Fruit fly (Drosophila melanogaster) whole organism, embryonic: Measurements from ENCODE around the gene CG31551.

ENCODE experiments used
- Bteb2 ChIP-seq: fragments of 200-800 bp; sonication (Bioruptor generic); optimal IDR thresholded peaks from 2 replicates; lab custom pipeline; 2016; ENCODE audit warnings: missing biosample characterization, missing genetic modification characterization
- CG1024 ChIP-seq: fragments of 200-800 bp; sonication (Bioruptor generic); IDR thresholded peaks from 2 replicates; pipeline ENCODE4 v1.3.6; 2022; ENCODE audit warnings: missing biosample characterization, missing genetic modification characterization
- CG11085 ChIP-seq: fragments of 200-800 bp; sonication (Bioruptor generic); IDR thresholded peaks from 2 replicates; pipeline ENCODE4 v1.3.6; 2022; ENCODE audit warnings: missing biosample characterization, missing genetic modification characterization
- CG11695 ChIP-seq: fragments of 200-800 bp; sonication (Bioruptor generic); IDR thresholded peaks from 3 replicates; pipeline ENCODE4 v1.3.6; 2022; ENCODE audit warnings: missing biosample characterization, missing genetic modification characterization
- CG12219 ChIP-seq: fragments of 200-800 bp; sonication (Bioruptor generic); optimal IDR thresholded peaks from 3 replicates; lab custom pipeline; 2018; ENCODE audit warnings: missing biosample characterization, mild to moderate bottlenecking, missing genetic modification characterization
- CG12299 ChIP-seq: fragments of 200-800 bp; sonication (Bioruptor generic); optimal IDR thresholded peaks from 2 replicates; lab custom pipeline; 2018; ENCODE audit warnings: missing biosample characterization, mild to moderate bottlenecking, missing genetic modification characterization
- CG1233 ChIP-seq: fragments of 200-800 bp; sonication (Bioruptor generic); optimal IDR thresholded peaks from 4 replicates; lab custom pipeline; 2018; ENCODE audit warnings: missing biosample characterization, mild to moderate bottlenecking, missing genetic modification characterization
- CG16779 ChIP-seq: fragments of 200-800 bp; sonication (Bioruptor generic); IDR thresholded peaks from 2 replicates; pipeline ENCODE4 v1.3.6; 2022; ENCODE audit warnings: missing biosample characterization, missing genetic modification characterization
- CG16815 ChIP-seq: fragments of 200-800 bp; sonication (Bioruptor generic); optimal IDR thresholded peaks from 3 replicates; lab custom pipeline; 2017; ENCODE audit warnings: missing biosample characterization, mild to moderate bottlenecking, missing genetic modification characterization
- CG17612 ChIP-seq: fragments of 200-800 bp; sonication (Bioruptor generic); IDR thresholded peaks from 2 replicates; pipeline ENCODE4 v1.3.6; 2022; ENCODE audit warnings: missing biosample characterization, missing genetic modification characterization
- CG18476 ChIP-seq: fragments of 200-800 bp; sonication (Bioruptor generic); optimal IDR thresholded peaks from 2 replicates; lab custom pipeline; 2016; ENCODE audit warnings: missing biosample characterization, mild to moderate bottlenecking, missing genetic modification characterization
- CG4707 ChIP-seq: fragments of 200-800 bp; sonication (Bioruptor generic); optimal IDR thresholded peaks from 2 replicates; lab custom pipeline; 2018; ENCODE audit warnings: missing biosample characterization, mild to moderate bottlenecking, missing genetic modification characterization, moderate library complexity
- CG6765 ChIP-seq: fragments of 200-800 bp; sonication (Bioruptor generic); optimal IDR thresholded peaks from 3 replicates; lab custom pipeline; 2017; ENCODE audit warnings: missing biosample characterization, mild to moderate bottlenecking, missing genetic modification characterization
- CG7745 ChIP-seq: fragments of 200-800 bp; sonication (Bioruptor generic); optimal IDR thresholded peaks from 2 replicates; lab custom pipeline; 2018; ENCODE audit warnings: missing biosample characterization, mild to moderate bottlenecking, missing genetic modification characterization, moderate library complexity
- CG9727 ChIP-seq: fragments of 200-800 bp; sonication (Bioruptor generic); optimal IDR thresholded peaks from 3 replicates; lab custom pipeline; 2017; ENCODE audit warnings: missing biosample characterization, mild to moderate bottlenecking, missing genetic modification characterization
- CHES-1-like ChIP-seq: fragments of 200-800 bp; sonication (Bioruptor generic); optimal IDR thresholded peaks from 2 replicates; lab custom pipeline; 2016; ENCODE audit warnings: missing biosample characterization, missing genetic modification characterization
- Dfd ChIP-seq, 2 experiments: fragments of >200 bp; optimal IDR thresholded peaks; 2 replicates each; lab custom pipeline; 2017; ENCODE audit warnings: missing biosample characterization in 2 of 2, missing genetic modification characterization in 2 of 2
- Lhr ChIP-seq: fragments of 200-800 bp; sonication (Bioruptor generic); optimal IDR thresholded peaks from 3 replicates; lab custom pipeline; 2017; ENCODE audit warnings: mild to moderate bottlenecking, missing biosample characterization, missing genetic modification reagents, missing genetic modification characterization
- Lpt ChIP-seq: fragments of >200 bp; optimal IDR thresholded peaks from 2 replicates; lab custom pipeline; 2018; ENCODE audit warnings: missing biosample characterization, missing genetic modification characterization
- MTF-1 ChIP-seq: fragments of 200-800 bp; sonication (Bioruptor generic); optimal IDR thresholded peaks from 2 replicates; lab custom pipeline; 2018; ENCODE audit warnings: missing biosample characterization, mild to moderate bottlenecking, missing genetic modification characterization, borderline replicate concordance
- Med ChIP-seq: fragments of 200-800 bp; sonication (Bioruptor generic); peaks from one replicate; lab custom pipeline; 2016; ENCODE audit warnings: missing biosample characterization, missing genetic modification characterization, mild to moderate bottlenecking, inconsistent platforms, moderate library complexity
- Neu2 ChIP-seq: fragments of 200-800 bp; sonication (Bioruptor generic); optimal IDR thresholded peaks from 3 replicates; lab custom pipeline; 2016; ENCODE audit warnings: missing biosample characterization, missing genetic modification characterization, borderline replicate concordance
- Nf-YC ChIP-seq: fragments of 200-800 bp; optimal IDR thresholded peaks from 3 replicates; lab custom pipeline; 2019; ENCODE audit warnings: missing biosample characterization, mild to moderate bottlenecking, missing genetic modification characterization, moderate library complexity
- Optix ChIP-seq: fragments of 200-800 bp; sonication (Bioruptor generic); IDR thresholded peaks from 3 replicates; pipeline ENCODE4 v1.3.6; 2022; ENCODE audit warnings: missing biosample characterization, missing genetic modification characterization
- PHDP ChIP-seq: fragments of 200-800 bp; sonication (Bioruptor generic); optimal IDR thresholded peaks from 3 replicates; lab custom pipeline; 2018; ENCODE audit warnings: missing biosample characterization, mild to moderate bottlenecking, missing genetic modification characterization, moderate library complexity
- Rx ChIP-seq: fragments of 200-800 bp; sonication (Bioruptor generic); IDR thresholded peaks from 2 replicates; pipeline ENCODE4 v1.3.6; 2022; ENCODE audit warnings: missing biosample characterization, missing genetic modification characterization
- amos ChIP-seq: fragments of 200-800 bp; sonication (Bioruptor generic); IDR thresholded peaks from 2 replicates; pipeline ENCODE4 v1.3.6; 2022; ENCODE audit warnings: missing biosample characterization, missing genetic modification characterization; ENCODE audit not compliant: partially characterized antibody
- az2 ChIP-seq: fragments of 200-800 bp; sonication (Bioruptor generic); optimal IDR thresholded peaks from 3 replicates; lab custom pipeline; 2016; ENCODE audit warnings: missing biosample characterization, missing genetic modification characterization
- bcd ChIP-seq: fragments of 200-800 bp; sonication (Bioruptor generic); optimal IDR thresholded peaks from 2 replicates; lab custom pipeline; 2017; ENCODE audit warnings: missing biosample characterization, mild to moderate bottlenecking, missing genetic modification characterization
- ci ChIP-seq: fragments of 200-800 bp; sonication (Bioruptor generic); IDR thresholded peaks from 3 replicates; pipeline ENCODE4 v1.3.6; 2022; ENCODE audit warnings: missing biosample characterization, missing genetic modification characterization
- crp ChIP-seq, 2 experiments: fragments of 200-800 bp; sonication (Bioruptor generic); optimal IDR thresholded peaks; 2 replicates in 1 of 2; 3 replicates in 1 of 2; lab custom pipeline; 2017; ENCODE audit warnings: missing biosample characterization in 2 of 2, missing genetic modification characterization in 2 of 2, mild to moderate bottlenecking in 1 of 2, moderate library complexity in 1 of 2
- da ChIP-seq: fragments of 200-800 bp; sonication (Bioruptor generic); optimal IDR thresholded peaks from 2 replicates; lab custom pipeline; 2016; ENCODE audit warnings: missing biosample characterization, missing genetic modification characterization
- ftz-f1 ChIP-seq: fragments of 200-800 bp; sonication (Bioruptor generic); optimal IDR thresholded peaks from 2 replicates; lab custom pipeline; 2016; ENCODE audit warnings: missing biosample characterization, missing genetic modification characterization
- gsb-n ChIP-seq: fragments of 200-800 bp; sonication (Bioruptor generic); optimal IDR thresholded peaks from 3 replicates; lab custom pipeline; 2018; ENCODE audit warnings: missing biosample characterization, mild to moderate bottlenecking, missing genetic modification characterization
- h ChIP-seq: fragments of >200 bp; optimal IDR thresholded peaks from 2 replicates; lab custom pipeline; 2017
- ken ChIP-seq: fragments of 200-800 bp; sonication (Bioruptor generic); IDR thresholded peaks from 3 replicates; pipeline ENCODE4 v1.3.6; 2022; ENCODE audit warnings: missing biosample characterization, missing genetic modification characterization
- luna ChIP-seq: fragments of 200-800 bp; sonication (Bioruptor generic); optimal IDR thresholded peaks from 2 replicates; lab custom pipeline; 2016; ENCODE audit warnings: missing biosample characterization, missing genetic modification characterization
- mirr ChIP-seq: fragments of 200-800 bp; sonication (Bioruptor generic); optimal IDR thresholded peaks from 3 replicates; lab custom pipeline; 2018; ENCODE audit warnings: missing biosample characterization, mild to moderate bottlenecking, missing genetic modification characterization
- org-1 ChIP-seq: fragments of 200-800 bp; sonication (Bioruptor generic); optimal IDR thresholded peaks from 2 replicates; lab custom pipeline; 2017; ENCODE audit warnings: missing biosample characterization, missing genetic modification characterization
- pros ChIP-seq: fragments of 200-800 bp; sonication (Bioruptor generic); optimal IDR thresholded peaks from 3 replicates; lab custom pipeline; 2019; ENCODE audit warnings: missing biosample characterization, mild to moderate bottlenecking, missing genetic modification characterization, moderate library complexity
- ranshi ChIP-seq: fragments of 200-800 bp; sonication (Bioruptor generic); IDR thresholded peaks from 2 replicates; pipeline ENCODE4 v1.3.6; 2022; ENCODE audit warnings: missing biosample characterization, missing genetic modification characterization
- ro ChIP-seq: fragments of 200-800 bp; sonication (Bioruptor generic); IDR thresholded peaks from 2 replicates; pipeline ENCODE4 v1.3.6; 2022; ENCODE audit warnings: missing biosample characterization, missing genetic modification characterization
- sc ChIP-seq, 3 experiments: fragments of >200 bp in 2 of 3; fragments of 200-800 bp in 1 of 3; sonication (Bioruptor generic) in 1 of 3; optimal IDR thresholded peaks; 2 replicates in 2 of 3; 3 replicates in 1 of 3; lab custom pipeline; 2017; ENCODE audit warnings: mild to moderate bottlenecking in 1 of 3, missing biosample characterization in 1 of 3, missing genetic modification characterization in 1 of 3, missing genetic modification reagents in 1 of 3
- shn ChIP-seq: fragments of 200-800 bp; sonication (Bioruptor generic); optimal IDR thresholded peaks from 3 replicates; lab custom pipeline; 2016; ENCODE audit warnings: missing biosample characterization, missing genetic modification characterization
- tll ChIP-seq, 2 experiments: fragments of 200-800 bp in 1 of 2; fragments of >200 bp in 1 of 2; sonication (Bioruptor generic) in 1 of 2; optimal IDR thresholded peaks; 2 replicates each; lab custom pipeline; 2017 to 2019; ENCODE audit warnings: missing biosample characterization in 2 of 2, missing genetic modification characterization in 2 of 2, mild to moderate bottlenecking in 1 of 2, moderate library complexity in 1 of 2
- unc-4 ChIP-seq: fragments of 200-800 bp; sonication (Bioruptor generic); IDR thresholded peaks from 2 replicates; pipeline ENCODE4 v1.3.6; 2022; ENCODE audit warnings: missing biosample characterization, missing genetic modification characterization; ENCODE audit not compliant: partially characterized antibody
- unpg ChIP-seq: fragments of 200-800 bp; sonication (Bioruptor generic); optimal IDR thresholded peaks from 3 replicates; lab custom pipeline; 2018; ENCODE audit warnings: missing biosample characterization, mild to moderate bottlenecking, missing genetic modification characterization, moderate library complexity
- vnd ChIP-seq: fragments of 200-800 bp; sonication (Bioruptor generic); IDR thresholded peaks from 3 replicates; pipeline ENCODE4 v1.3.6; 2022; ENCODE audit warnings: missing biosample characterization, missing genetic modification characterization; ENCODE audit not compliant: partially characterized antibody
- wek ChIP-seq: fragments of 200-800 bp; sonication (Bioruptor generic); optimal IDR thresholded peaks from 3 replicates; lab custom pipeline; 2018; ENCODE audit warnings: missing biosample characterization, mild to moderate bottlenecking, missing genetic modification characterization, moderate library complexity
- zen ChIP-seq: fragments of 200-800 bp; sonication (Bioruptor generic); optimal IDR thresholded peaks from 3 replicates; lab custom pipeline; 2018; ENCODE audit warnings: missing biosample characterization, mild to moderate bottlenecking, missing genetic modification characterization, moderate library complexity

The CG31551 gene

DNA sequence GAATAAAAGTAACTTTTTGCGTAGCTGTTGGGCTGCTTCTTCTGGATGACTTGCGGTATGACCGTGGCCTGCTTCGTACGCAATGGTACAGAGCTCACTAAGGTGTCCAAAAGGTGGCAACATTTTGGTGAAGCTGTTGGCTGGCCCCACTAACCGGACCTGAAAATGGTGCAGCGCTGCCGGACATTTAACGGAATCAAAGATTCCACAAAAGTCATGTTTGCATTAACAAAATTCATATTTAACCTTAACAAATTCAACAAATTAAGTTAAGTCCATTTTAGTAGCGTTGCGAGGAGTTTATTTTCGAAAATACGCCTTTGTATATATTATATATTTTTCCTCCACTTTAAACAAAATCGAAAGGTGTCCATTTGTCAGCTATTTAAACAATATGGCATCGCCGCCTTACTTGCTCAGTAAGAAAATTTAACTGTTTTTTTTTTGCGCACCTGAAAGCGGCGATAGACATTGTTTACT, 26.6 kb upstream of the CG31551 start, which contains the start of the genes kra and SecS (continued):
- TF ChIP-seq unc-4 (GFP tag; lab: Robert Waterston, UW) (no peak), h (no peak), zen (tag; lab: Kevin White, UChicago) (peak; percentile 12), CG1233 (GFP tag; lab: Kevin White, UChicago) (peak; percentile 36), CG16779 (no peak), CG16815 (GFP tag; lab: Kevin White, UChicago) (peak; percentile 23), CG9727 (GFP tag; lab: Kevin White, UChicago) (peak; percentile 48), Rx (GFP tag; lab: Robert Waterston, UW) (no peak), wek (GFP tag; lab: Kevin White, UChicago) (no peak), org-1 (GFP tag; lab: Kevin White, UChicago) (no peak), CG12299 (tag; lab: Kevin White, UChicago) (peak; percentile 43), sc (optimal IDR thresholded peaks at IDR 0.05; lab: Kevin White, UChicago) (no peak), sc (GFP tag; optimal IDR thresholded peaks at IDR 0.05; lab: Kevin White, UChicago) (no peak), luna (GFP tag; lab: Kevin White, UChicago) (no peak), mirr (peak; percentile 9), crp (GFP tag; optimal IDR thresholded peaks at IDR 0.05; lab: Kevin White, UChicago) (peak in 1 of 2 experiments; percentile 17), CG12219 (GFP tag; lab: Kevin White, UChicago) (no peak), ken (GFP tag; lab: Robert Waterston, UW) (no peak), az2 (GFP tag; lab: Kevin White, UChicago) (peak; percentile 66), Lhr (peak; percentile 85), PHDP (tag; lab: Kevin White, UChicago) (peak; percentile 59), CG18476 (GFP tag; lab: Kevin White, UChicago) (peak; percentile 52), bcd (GFP tag; lab: Kevin White, UChicago) (peak; percentile 63), Neu2 (GFP tag; lab: Kevin White, UChicago) (no peak), CG1024 (GFP tag; lab: Robert Waterston, UW) (no peak), CG17612 (no peak), Dfd (GFP tag; optimal IDR thresholded peaks at IDR 0.05; lab: Kevin White, UChicago) (no peak), pros (GFP tag; lab: Kevin White, UChicago) (no peak), MTF-1 (GFP tag; lab: Kevin White, UChicago) (peak; percentile 47), CG4707 (no peak), CHES-1-like (GFP tag; lab: Kevin White, UChicago) (no peak), Med (GFP tag; lab: Kevin White, UChicago) (peak; percentile 89), ci (GFP tag; lab: Robert Waterston, UW) (no peak), ro (GFP tag; lab: Robert Waterston, UW) (no peak), ftz-f1 (peak; percentile 19), vnd (GFP tag; lab: Robert Waterston, UW) (no peak), ranshi (GFP tag; lab: Robert Waterston, UW) (no peak), amos (GFP tag; lab: Robert Waterston, UW) (no peak), CG11085 (GFP tag; lab: Robert Waterston, UW) (no peak), CG6765 (GFP tag; lab: Kevin White, UChicago) (peak; percentile 41), tll (GFP tag; optimal IDR thresholded peaks at IDR 0.05; lab: Kevin White, UChicago) (peak; percentile 43 to 92), shn (GFP tag; lab: Kevin White, UChicago) (peak; percentile 49), Optix (GFP tag; lab: Robert Waterston, UW) (no peak), gsb-n (tag; lab: Kevin White, UChicago) (no peak), Lpt (GFP tag; lab: Kevin White, UChicago) (no peak), Bteb2 (GFP tag; lab: Kevin White, UChicago) (peak; percentile 29), Nf-YC (tag; lab: Kevin White, UChicago) (peak; percentile 57), unpg (peak; percentile 62), CG11695 (GFP tag; lab: Robert Waterston, UW) (no peak), CG7745 (tag; lab: Kevin White, UChicago) (no peak), da (GFP tag; lab: Kevin White, UChicago) (no peak)
